Fruit fly (Drosophila melanogaster) Kc167 (cell line): ENCODE results near the gene CG1428.

Experiments
- insv ChIP-seq: fragments of >200 bp; optimal IDR thresholded peaks from 3 replicates; lab custom pipeline; 2018; ENCODE audit warnings: missing external identifiers

Gene CG1428

DNA sequence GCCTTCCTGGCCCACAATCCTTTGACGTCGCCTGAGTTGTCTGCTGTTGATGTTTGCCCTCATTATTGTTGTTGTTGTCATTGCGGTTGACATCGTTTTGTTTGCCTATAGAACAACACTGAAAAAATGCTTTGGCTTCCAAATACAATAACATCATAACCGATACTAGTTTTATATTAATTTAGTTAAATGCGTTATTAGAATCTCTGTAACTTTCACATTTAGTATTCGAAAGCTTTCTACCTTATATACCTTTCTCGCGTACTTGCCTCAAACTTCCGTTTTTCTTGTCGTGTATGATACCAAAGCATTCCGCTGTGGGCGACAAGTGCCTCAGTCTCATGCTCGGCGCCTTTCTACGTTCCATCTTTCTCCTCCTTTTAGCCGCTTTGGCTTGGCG lies 27.4 kb downstream of the CG1428 start:
- no peak for TF ChIP-seq insv
